Worm (Caenorhabditis elegans): Measurements from ENCODE around the gene ZK355.2.

Gene ZK355.2

ce11 chrII:2927533-2927932 lies 3.8 kb downstream of the ZK355.2 start, which contains the start of the genes ZK355.3 and ZK355.8:
Gene ZK355.3, minus strand, starts transcription at chrII:2927633.
Gene ZK355.8, plus strand, starts transcription at chrII:2927804.
- TF ChIP-seq nhr-43 (tag; optimal IDR thresholded peaks at IDR 0.05; ENCODE audit: poor library complexity, severe bottlenecking): no peak
- no peak for TF ChIP-seq hmg-11 (tag; optimal IDR thresholded peaks at IDR 0.05)
- no peak for TF ChIP-seq fos-1 (tag; optimal IDR thresholded peaks at IDR 0.05)
- no peak for TF ChIP-seq elt-1 (tag; optimal IDR thresholded peaks at IDR 0.05)
- no peak for TF ChIP-seq unc-62 (GFP tag; optimal IDR thresholded peaks at IDR 0.05)
- TF ChIP-seq mml-1 (tag; optimal IDR thresholded peaks at IDR 0.05): no peak
- TF ChIP-seq nhr-28 (tag; optimal IDR thresholded peaks at IDR 0.05): no peak
- TF ChIP-seq nhr-76 (tag; optimal IDR thresholded peaks at IDR 0.05): no peak
- TF ChIP-seq sea-2 (GFP tag; optimal IDR thresholded peaks at IDR 0.05): no peak
- TF ChIP-seq pqm-1 (tag; optimal IDR thresholded peaks at IDR 0.05): no peak

ce11 chrII:2929846-2930245 lies 6.1 kb downstream of the ZK355.2 start:
- no peak for TF ChIP-seq aly-2 (tag; optimal IDR thresholded peaks at IDR 0.05)
- no peak for TF ChIP-seq ZK546.5 (tag; optimal IDR thresholded peaks at IDR 0.05)

- TF ChIP-seq nhr-25 (tag; optimal IDR thresholded peaks at IDR 0.05): no peak
- TF ChIP-seq jun-1 (tag; optimal IDR thresholded peaks at IDR 0.05): no peak
- TF ChIP-seq nhr-77 (tag; optimal IDR thresholded peaks at IDR 0.05): no peak
- TF ChIP-seq ztf-4 (tag; optimal IDR thresholded peaks at IDR 0.05): no peak
- no peak for TF ChIP-seq elt-3 (tag; optimal IDR thresholded peaks at IDR 0.05)
- TF ChIP-seq lin-15B (tag; optimal IDR thresholded peaks at IDR 0.05): no peak
- no peak for TF ChIP-seq ztf-11 (tag; optimal IDR thresholded peaks at IDR 0.05)
- no peak for TF ChIP-seq fos-1 (tag; optimal IDR thresholded peaks at IDR 0.05)
- no peak for TF ChIP-seq nhr-23 (tag; optimal IDR thresholded peaks at IDR 0.05)
Observed at ce11 chrII:2930499-2930898, 6.8 kb downstream of the ZK355.2 start, which contains the start of the genes irld-64 and irld-63. Gene irld-64, minus strand, starts transcription at chrII:2930599. Gene irld-63, plus strand, starts transcription at chrII:2930728.

- TF ChIP-seq eor-1 (tag; optimal IDR thresholded peaks at IDR 0.05) (no peak), egl-27 (tag; optimal IDR thresholded peaks at IDR 0.05) (no peak), daf-12 (tag; optimal IDR thresholded peaks at IDR 0.05) (no peak), unc-39 (tag; optimal IDR thresholded peaks at IDR 0.05) (no peak), ZK546.5 (tag; optimal IDR thresholded peaks at IDR 0.05) (no peak), nhr-11 (tag; optimal IDR thresholded peaks at IDR 0.05) (no peak)
Observed at ce11 chrII:2931564-2931963, 7.8 kb downstream of the ZK355.2 start.

- TF ChIP-seq zag-1 (tag; optimal IDR thresholded peaks at IDR 0.05): no peak
Observed at ce11 chrII:2934354-2934753, 10.6 kb downstream of the ZK355.2 start, which contains the start of gene irld-67. Gene irld-67, minus strand, starts transcription at chrII:2934454.

- TF ChIP-seq mdl-1 (tag; optimal IDR thresholded peaks at IDR 0.05): no peak
- TF ChIP-seq unc-39 (tag; optimal IDR thresholded peaks at IDR 0.05): no peak
Observed at ce11 chrII:2937852-2938251, 14.1 kb downstream of the ZK355.2 start, which contains the start of gene irld-65. Gene irld-65, minus strand, starts transcription at chrII:2937952.

ce11 chrII:2939681-2940080 lies 16.0 kb downstream of the ZK355.2 start:
- TF ChIP-seq aly-2 (tag; optimal IDR thresholded peaks at IDR 0.05) (no peak), nhr-25 (tag; optimal IDR thresholded peaks at IDR 0.05) (no peak), ZK546.5 (tag; optimal IDR thresholded peaks at IDR 0.05) (no peak), nhr-43 (tag; optimal IDR thresholded peaks at IDR 0.05; ENCODE audit: poor library complexity, severe bottlenecking) (no peak), pqm-1 (tag; optimal IDR thresholded peaks at IDR 0.05) (no peak)

ce11 chrII:2940747-2941146 lies 17.0 kb downstream of the ZK355.2 start, which contains the start of gene irld-66:
Gene irld-66, minus strand, starts transcription at chrII:2940847.
- TF ChIP-seq fos-1 (tag; optimal IDR thresholded peaks at IDR 0.05) (no peak), elt-1 (tag; optimal IDR thresholded peaks at IDR 0.05) (no peak), fkh-10 (GFP tag; optimal IDR thresholded peaks at IDR 0.05) (no peak), nhr-11 (tag; optimal IDR thresholded peaks at IDR 0.05) (no peak), ztf-4 (tag; optimal IDR thresholded peaks at IDR 0.05) (no peak), ceh-9 (tag; optimal IDR thresholded peaks at IDR 0.05) (no peak), nhr-237 (tag; optimal IDR thresholded peaks at IDR 0.05) (no peak), egl-5 (tag; optimal IDR thresholded peaks at IDR 0.05) (no peak), lsy-12 (tag; optimal IDR thresholded peaks at IDR 0.05) (no peak), mdl-1 (tag; optimal IDR thresholded peaks at IDR 0.05) (no peak), nhr-67 (tag; optimal IDR thresholded peaks at IDR 0.05) (no peak), ceh-16 (tag; optimal IDR thresholded peaks at IDR 0.05) (no peak), tbx-2 (tag; optimal IDR thresholded peaks at IDR 0.05) (no peak), ceh-82 (tag; optimal IDR thresholded peaks at IDR 0.05) (no peak)

Measured in whole organism, L3 larva.